Fruit fly (Drosophila melanogaster) whole organism, prepupa: ENCODE data around the gene lsn.

Experiments
- CG10631 ChIP-seq: fragments of 200-800 bp; sonication (Bioruptor generic); optimal IDR thresholded peaks from 2 replicates; lab custom pipeline; 2016; ENCODE audit warnings: missing biosample characterization, missing genetic modification characterization
- CG10669 ChIP-seq: fragments of 200-800 bp; sonication (Bioruptor generic); optimal IDR thresholded peaks from 3 replicates; lab custom pipeline; 2018; ENCODE audit warnings: missing biosample characterization, mild to moderate bottlenecking, missing genetic modification characterization, moderate library complexity
- CG11294 ChIP-seq: fragments of 200-800 bp; sonication (Bioruptor generic); IDR thresholded peaks from 2 replicates; pipeline ENCODE4 v1.3.6; 2022; ENCODE audit warnings: missing biosample characterization, missing genetic modification characterization
- CG11762 ChIP-seq: fragments of 200-800 bp; sonication (Bioruptor generic); optimal IDR thresholded peaks from 3 replicates; lab custom pipeline; 2016; ENCODE audit warnings: missing biosample characterization, missing genetic modification characterization; ENCODE audit not compliant: insufficient read depth
- CG15336 ChIP-seq: fragments of 200-800 bp; sonication (Bioruptor generic); IDR thresholded peaks from 2 replicates; pipeline ENCODE4 v1.3.6; 2022; ENCODE audit warnings: missing biosample characterization, missing genetic modification characterization
- CG3032 ChIP-seq: fragments of 200-800 bp; optimal IDR thresholded peaks from 2 replicates; lab custom pipeline; 2019; ENCODE audit warnings: missing biosample characterization, mild to moderate bottlenecking, missing genetic modification characterization, moderate library complexity
- CG31627 ChIP-seq: fragments of 200-800 bp; sonication (Bioruptor generic); optimal IDR thresholded peaks from 3 replicates; lab custom pipeline; 2016; ENCODE audit warnings: missing biosample characterization, missing genetic modification characterization
- CG32006 ChIP-seq: fragments of 200-800 bp; sonication (Bioruptor generic); optimal IDR thresholded peaks from 3 replicates; lab custom pipeline; 2017; ENCODE audit warnings: missing biosample characterization, mild to moderate bottlenecking, missing genetic modification characterization
- CG34406 ChIP-seq: fragments of 200-800 bp; sonication (Bioruptor generic); optimal IDR thresholded peaks from 3 replicates; lab custom pipeline; 2016; ENCODE audit warnings: missing biosample characterization, missing genetic modification characterization
- CG3919 ChIP-seq: fragments of 200-800 bp; sonication (Bioruptor generic); optimal IDR thresholded peaks from 3 replicates; lab custom pipeline; 2016; ENCODE audit warnings: missing biosample characterization, missing genetic modification characterization
- CG4318 ChIP-seq: fragments of 200-800 bp; sonication (Bioruptor generic); optimal IDR thresholded peaks from 3 replicates; lab custom pipeline; 2017; ENCODE audit warnings: missing biosample characterization, mild to moderate bottlenecking, missing genetic modification characterization
- CG6163 ChIP-seq: fragments of 200-800 bp; sonication (Bioruptor generic); IDR thresholded peaks from 3 replicates; pipeline ENCODE4 v1.3.6; 2022; ENCODE audit warnings: missing biosample characterization, missing genetic modification characterization
- CG6792 ChIP-seq: fragments of 200-800 bp; sonication (Bioruptor generic); optimal IDR thresholded peaks from 3 replicates; lab custom pipeline; 2016; ENCODE audit warnings: missing biosample characterization, missing genetic modification characterization
- CG6854 ChIP-seq: fragments of 200-800 bp; sonication (Bioruptor generic); optimal IDR thresholded peaks from 2 replicates; lab custom pipeline; 2017; ENCODE audit warnings: missing biosample characterization, mild to moderate bottlenecking, missing genetic modification characterization
- CG8119 ChIP-seq: fragments of 200-800 bp; sonication (Bioruptor generic); IDR thresholded peaks from 3 replicates; pipeline ENCODE4 v1.3.6; 2022; ENCODE audit warnings: missing biosample characterization, missing genetic modification characterization
- CG8632 ChIP-seq: fragments of 200-800 bp; sonication (Bioruptor generic); optimal IDR thresholded peaks from 3 replicates; lab custom pipeline; 2016; ENCODE audit warnings: missing biosample characterization, missing genetic modification characterization
- CG9139 ChIP-seq: fragments of 200-800 bp; sonication (Bioruptor generic); optimal IDR thresholded peaks from 3 replicates; lab custom pipeline; 2017; ENCODE audit warnings: missing biosample characterization, mild to moderate bottlenecking, missing genetic modification characterization
- Eip75B ChIP-seq: fragments of 200-800 bp; sonication (Bioruptor generic); optimal IDR thresholded peaks from 3 replicates; lab custom pipeline; 2016; ENCODE audit warnings: missing biosample characterization, missing genetic modification characterization
- Eip78C ChIP-seq: fragments of 200-800 bp; sonication (Bioruptor generic); peaks from one replicate; lab custom pipeline; 2016; ENCODE audit warnings: missing biosample characterization, missing genetic modification characterization
- Eip93F ChIP-seq: fragments of 200-800 bp; sonication (Bioruptor generic); optimal IDR thresholded peaks from 2 replicates; lab custom pipeline; 2016; ENCODE audit warnings: missing biosample characterization, mild to moderate bottlenecking, missing genetic modification characterization
- Ets21C ChIP-seq: fragments of 200-800 bp; sonication (Bioruptor generic); optimal IDR thresholded peaks from 3 replicates; lab custom pipeline; 2016; ENCODE audit warnings: missing biosample characterization, missing genetic modification characterization
- Ets96B ChIP-seq: fragments of 200-800 bp; optimal IDR thresholded peaks from 2 replicates; lab custom pipeline; 2019; ENCODE audit warnings: missing biosample characterization, mild to moderate bottlenecking, missing genetic modification characterization, moderate library complexity
- Hr38 ChIP-seq: sonication (Bioruptor generic); optimal IDR thresholded peaks from 2 replicates; lab custom pipeline; 2016; ENCODE audit warnings: missing biosample characterization, missing genetic modification characterization
- Lpt ChIP-seq: fragments of 200-800 bp; sonication (Bioruptor generic); optimal IDR thresholded peaks from 3 replicates; lab custom pipeline; 2016; ENCODE audit warnings: missing biosample characterization, missing genetic modification characterization
- Sox14 ChIP-seq: fragments of 200-800 bp; sonication (Bioruptor generic); optimal IDR thresholded peaks from 3 replicates; lab custom pipeline; 2016; ENCODE audit warnings: missing biosample characterization, missing genetic modification characterization
- Sox15 ChIP-seq: fragments of 200-800 bp; sonication (Bioruptor generic); optimal IDR thresholded peaks from 3 replicates; lab custom pipeline; 2016; ENCODE audit warnings: missing biosample characterization, missing genetic modification characterization
- acj6 ChIP-seq: fragments of 200-800 bp; sonication (Bioruptor generic); optimal IDR thresholded peaks from 3 replicates; lab custom pipeline; 2016; ENCODE audit warnings: missing biosample characterization, missing genetic modification characterization
- cyc ChIP-seq: fragments of 200-800 bp; sonication (Bioruptor generic); optimal IDR thresholded peaks from 3 replicates; lab custom pipeline; 2016; ENCODE audit warnings: missing biosample characterization, missing genetic modification characterization
- dac ChIP-seq: fragments of 200-800 bp; sonication (Bioruptor generic); optimal IDR thresholded peaks from 2 replicates; lab custom pipeline; 2017; ENCODE audit warnings: missing biosample characterization, mild to moderate bottlenecking, missing genetic modification characterization
- esn ChIP-seq: fragments of 200-800 bp; sonication (Bioruptor generic); optimal IDR thresholded peaks from 2 replicates; lab custom pipeline; 2016; ENCODE audit warnings: missing biosample characterization, mild to moderate bottlenecking, missing genetic modification characterization, moderate library complexity
- fd85E ChIP-seq: fragments of 200-800 bp; sonication (Bioruptor generic); optimal IDR thresholded peaks from 3 replicates; lab custom pipeline; 2016; ENCODE audit warnings: missing biosample characterization, missing genetic modification characterization
- net ChIP-seq: fragments of 200-800 bp; sonication (Bioruptor generic); optimal IDR thresholded peaks from 3 replicates; lab custom pipeline; 2016; ENCODE audit warnings: missing biosample characterization, missing genetic modification characterization
- salr ChIP-seq, 2 experiments: fragments of 200-800 bp; sonication (Bioruptor generic); optimal IDR thresholded peaks; 3 replicates each; lab custom pipeline; 2016 to 2018; ENCODE audit warnings: missing biosample characterization in 2 of 2, missing genetic modification characterization in 2 of 2, mild to moderate bottlenecking in 1 of 2
- spab ChIP-seq: fragments of 200-800 bp; sonication (Bioruptor generic); optimal IDR thresholded peaks from 2 replicates; lab custom pipeline; 2017; ENCODE audit warnings: missing biosample characterization, mild to moderate bottlenecking, missing genetic modification characterization, missing genetic modification reagents
- topi ChIP-seq: fragments of 200-800 bp; sonication (Bioruptor generic); optimal IDR thresholded peaks from 3 replicates; lab custom pipeline; 2016; ENCODE audit warnings: missing biosample characterization, missing genetic modification characterization
- vri ChIP-seq: fragments of 200-800 bp; sonication (Bioruptor generic); optimal IDR thresholded peaks from 3 replicates; lab custom pipeline; 2016; ENCODE audit warnings: missing biosample characterization, mild to moderate bottlenecking, missing genetic modification characterization

lsn gene

dm6 chr3R:21841474-21842376, 23.2 kb upstream of the lsn start (continued):
- TF ChIP-seq CG6163 (GFP tag; lab: Robert Waterston, UW), result peak; percentile 17; the same call in 1 of the 3 replicates
- no peak for TF ChIP-seq vri (GFP tag; lab: Kevin White, UChicago)
- peak; percentile 3 for TF ChIP-seq CG9139 (GFP tag; lab: Kevin White, UChicago)
- peak; percentile 14 for TF ChIP-seq CG3919 (GFP tag; lab: Kevin White, UChicago)
- TF ChIP-seq net, result no peak
- no peak for TF ChIP-seq Lpt (GFP tag; lab: Kevin White, UChicago)
- no peak for TF ChIP-seq CG8119
- TF ChIP-seq dac, result no peak
- TF ChIP-seq Sox15 (GFP tag; lab: Kevin White, UChicago), result no peak
- peak; percentile 42 for TF ChIP-seq CG10669
- TF ChIP-seq Hr38 (GFP tag; lab: Kevin White, UChicago), result no peak
- TF ChIP-seq esn (GFP tag; lab: Kevin White, UChicago), result peak; percentile 44
- no peak for TF ChIP-seq Ets21C
- no peak for TF ChIP-seq CG34406 (GFP tag; lab: Kevin White, UChicago)
- TF ChIP-seq cyc, result peak; percentile 33
- TF ChIP-seq spab (GFP tag; lab: Kevin White, UChicago), result peak; percentile 0
- TF ChIP-seq Sox14, result peak; percentile 1
- peak; percentile 10 for TF ChIP-seq CG10631
- peak; percentile 30 for TF ChIP-seq CG6792
- peak; percentile 32 for TF ChIP-seq Eip75B (GFP tag; lab: Kevin White, UChicago)
- no peak for TF ChIP-seq CG4318 (GFP tag; lab: Kevin White, UChicago)
- no peak for TF ChIP-seq CG11294 (GFP tag; lab: Robert Waterston, UW)
- TF ChIP-seq fd85E (GFP tag; lab: Kevin White, UChicago), result no peak

dm6 chr3R:21843665-21844064, 21.3 kb upstream of the lsn start, which contains the start of gene Gr93b:
Gene Gr93b, minus strand, starts transcription at chr3R:21843765.
- TF ChIP-seq CG11762 (GFP tag; lab: Kevin White, UChicago) (no peak), Sox15 (GFP tag; lab: Kevin White, UChicago) (no peak), CG10669 (no peak)
- TF ChIP-seq, all 60 proteins: peak for 0

dm6 chr3R:21845165-21845564, 19.8 kb upstream of the lsn start, which contains the start of gene Gr93c:
Gene Gr93c, minus strand, starts transcription at chr3R:21845265.
- TF ChIP-seq CG6854 (GFP tag; lab: Kevin White, UChicago) (no peak), Eip75B (GFP tag; lab: Kevin White, UChicago) (no peak), CG10669 (no peak), CG8632 (GFP tag; lab: Kevin White, UChicago) (no peak), CG32006 (GFP tag; lab: Kevin White, UChicago) (no peak), Eip78C (GFP tag; lab: Kevin White, UChicago) (no peak), CG10631 (no peak), CG4318 (GFP tag; lab: Kevin White, UChicago) (no peak), dac (no peak), CG31627 (GFP tag; lab: Kevin White, UChicago) (no peak), salr (GFP tag; optimal IDR thresholded peaks at IDR 0.05; lab: Kevin White, UChicago) (no peak), topi (GFP tag; lab: Kevin White, UChicago) (no peak), Eip93F (GFP tag; lab: Kevin White, UChicago) (no peak), CG3032 (no peak), esn (GFP tag; lab: Kevin White, UChicago) (no peak), Ets96B (no peak), CG3919 (GFP tag; lab: Kevin White, UChicago) (no peak), Sox14 (no peak), CG15336 (no peak), acj6 (GFP tag; lab: Kevin White, UChicago) (no peak)
- TF ChIP-seq, all 60 proteins: peak for 0
